Worm (Caenorhabditis elegans): ENCODE measurements around the gene perm-5.

perm-5 gene

DNA sequence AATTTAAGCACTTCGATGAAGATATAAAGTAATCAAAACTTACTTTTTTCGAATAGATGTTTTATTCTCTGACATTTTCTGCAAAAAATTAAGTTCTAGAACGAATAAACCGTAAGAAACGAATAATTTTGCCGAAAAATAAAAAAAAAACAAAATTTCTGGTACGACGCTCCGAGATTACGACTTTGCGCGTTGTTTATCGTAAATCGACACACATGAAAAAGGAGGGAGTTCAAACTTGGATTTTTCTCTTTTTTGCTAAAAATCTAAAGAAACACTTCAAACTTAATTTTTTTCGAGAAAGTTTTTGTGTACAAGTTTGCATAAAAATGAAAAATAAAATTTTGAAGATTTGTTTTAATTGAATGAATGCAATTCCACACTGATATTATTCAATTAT lies 28.3 kb upstream of the perm-5 start, which contains the start of gene H35B03.2 (continued):
- TF ChIP-seq T20F7.1 (GFP tag; optimal IDR thresholded peaks at IDR 0.05) (peak; percentile 99), F10B5.3 (tag; optimal IDR thresholded peaks at IDR 0.05) (no peak), T26A8.4 (GFP tag; IDR thresholded peaks at IDR 0.05) (no peak), lsy-2 (tag; optimal IDR thresholded peaks at IDR 0.05) (peak in 1 of 2 experiments; percentile 29), spr-3 (GFP tag; optimal IDR thresholded peaks at IDR 0.05) (no peak), mxl-3 (GFP tag; optimal IDR thresholded peaks at IDR 0.05) (no peak), duxl-1 (tag; optimal IDR thresholded peaks at IDR 0.05; ENCODE audit: poor library complexity) (no peak)

DNA sequence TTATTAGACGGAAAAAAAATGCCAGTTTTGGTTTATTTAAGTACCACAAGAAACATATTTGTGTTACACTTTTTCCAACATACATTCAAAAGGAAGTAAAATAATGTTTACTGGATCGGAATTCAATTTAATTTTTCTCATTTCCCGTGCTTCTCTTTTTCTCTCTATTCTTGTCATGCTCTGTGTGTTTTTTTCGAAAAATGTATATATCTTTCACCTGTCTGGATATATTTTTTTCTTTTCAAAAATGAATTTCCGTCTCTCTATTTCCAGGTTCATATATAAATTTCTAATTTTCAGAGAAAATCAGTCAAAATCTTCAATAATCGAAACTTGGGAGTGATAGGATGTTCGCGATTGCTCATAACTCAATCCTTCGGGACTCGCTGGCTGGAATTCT lies 22.0 kb upstream of the perm-5 start, which contains the start of gene H35B03.1:
H35B03.1 (plus strand) TSS at position 301 of the 400 bp plus-strand sequence.
- no peak for TF ChIP-seq egl-43 (GFP tag; IDR thresholded peaks at IDR 0.05)
- TF ChIP-seq ceh-44 (GFP tag; IDR thresholded peaks at IDR 0.05) = no peak
- TF ChIP-seq set-16 (GFP tag; IDR thresholded peaks at IDR 0.05) = no peak
- no peak for TF ChIP-seq mxl-2 (GFP tag; conservative IDR thresholded peaks at IDR 0.05)
- no peak for TF ChIP-seq pha-4 (GFP tag; IDR thresholded peaks at IDR 0.05)
- no peak for TF ChIP-seq pha-4 (tag; optimal IDR thresholded peaks at IDR 0.05)

DNA sequence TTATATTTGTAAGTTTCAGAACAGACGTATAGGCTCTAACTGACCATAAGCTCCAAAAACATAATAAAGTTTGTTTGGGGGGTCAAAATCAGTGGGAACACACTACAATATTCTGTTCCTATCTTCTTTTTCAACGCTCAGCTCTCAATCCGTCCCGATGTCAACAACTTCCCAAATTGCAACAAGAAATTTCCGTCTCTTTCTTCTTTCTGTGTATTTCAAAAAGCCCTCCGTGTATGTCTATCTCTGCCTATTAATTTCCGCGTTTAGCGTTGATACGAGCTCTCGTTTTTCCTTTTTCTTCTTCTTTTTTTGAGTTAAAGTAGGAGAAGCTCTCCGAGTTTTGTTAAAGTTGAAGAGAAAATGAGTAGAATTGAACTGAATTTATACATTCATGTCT lies 20.4 kb upstream of the perm-5 start:
- peak; percentile 65 for TF ChIP-seq fkh-10 (GFP tag; optimal IDR thresholded peaks at IDR 0.05)
- no peak for TF ChIP-seq zfp-3 (GFP tag; conservative IDR thresholded peaks at IDR 0.05)

DNA sequence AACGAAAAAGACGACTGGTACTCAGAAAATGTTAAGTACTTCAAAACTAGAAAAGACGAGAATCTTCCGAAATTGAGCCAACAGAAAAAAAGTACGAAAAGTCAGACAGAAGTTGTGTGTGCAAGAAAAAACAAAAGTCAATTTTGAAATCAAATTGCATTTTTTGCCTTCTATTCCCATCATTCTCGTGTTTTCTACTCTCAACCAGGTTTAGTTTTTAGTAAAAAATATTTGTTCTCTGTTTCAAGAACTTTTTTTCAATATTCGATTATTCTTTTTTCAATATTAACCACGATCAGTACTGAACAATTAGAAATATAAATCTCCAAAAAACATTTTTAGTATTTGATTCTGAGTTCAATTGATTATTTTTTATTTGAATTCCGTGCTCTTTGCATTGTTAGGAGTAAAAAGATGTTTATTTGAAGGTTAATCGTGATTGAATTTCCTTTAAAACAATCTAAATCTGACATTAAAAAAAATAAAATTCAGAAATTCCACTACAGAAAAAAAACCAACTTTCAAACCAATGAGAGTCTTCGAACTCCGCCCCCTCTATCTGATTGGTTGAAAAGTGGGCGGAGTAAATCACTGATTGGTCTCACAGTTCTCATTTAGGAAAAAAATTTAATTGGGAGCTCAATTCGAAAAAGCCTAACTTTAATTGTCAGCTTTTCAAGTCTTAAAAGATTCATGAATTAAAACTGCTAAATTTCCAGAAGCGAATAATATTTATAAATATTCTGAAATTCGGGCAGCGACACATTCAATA lies 12.3 kb upstream of the perm-5 start:
- TF ChIP-seq daf-12 (tag; optimal IDR thresholded peaks at IDR 0.05) = no peak
- no peak for TF ChIP-seq ztf-11 (tag; optimal IDR thresholded peaks at IDR 0.05)
- no peak for TF ChIP-seq spr-3 (GFP tag; optimal IDR thresholded peaks at IDR 0.05)
- TF ChIP-seq unc-62 (GFP tag; optimal IDR thresholded peaks at IDR 0.05 in 1 of 2) = peak in 1 of 2 experiments; percentile 58
- no peak for TF ChIP-seq unc-62 (tag; optimal IDR thresholded peaks at IDR 0.05)
- peak; percentile 33 for TF ChIP-seq fkh-10 (GFP tag; optimal IDR thresholded peaks at IDR 0.05)
- TF ChIP-seq aha-1 (tag) = peak; percentile 55
- no peak for TF ChIP-seq ceh-62 (tag; optimal IDR thresholded peaks at IDR 0.05)

DNA sequence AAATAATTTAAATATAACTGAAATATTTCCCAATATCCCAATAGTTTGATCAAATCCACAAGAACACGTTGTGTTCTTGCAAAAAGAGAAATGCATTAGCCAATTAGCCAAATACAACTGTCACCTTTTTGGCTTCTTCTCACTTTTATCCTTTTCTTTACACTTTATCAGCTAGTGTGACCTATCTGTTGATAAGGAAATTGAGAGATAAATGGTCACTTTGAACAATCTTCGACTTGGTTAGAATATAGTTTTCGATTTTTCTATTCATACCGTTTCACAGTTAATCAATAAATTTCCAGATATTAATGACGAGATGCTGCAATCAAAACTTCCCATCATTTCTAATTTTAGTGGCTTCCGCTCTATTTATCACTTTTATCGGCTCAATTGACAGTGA lies 5.5 kb upstream of the perm-5 start, which contains the start of gene C55C3.1:
C55C3.1 (plus strand) TSS at position 301 of the 400 bp plus-strand sequence.
- no peak for TF ChIP-seq unc-39 (tag; optimal IDR thresholded peaks at IDR 0.05)
- no peak for TF ChIP-seq nhr-111 (GFP tag; optimal IDR thresholded peaks at IDR 0.05)
- no peak for TF ChIP-seq nhr-25 (tag; optimal IDR thresholded peaks at IDR 0.05; ENCODE audit: borderline replicate concordance, insufficient read depth)
- no peak for TF ChIP-seq snpc-1.2 (GFP tag; IDR thresholded peaks at IDR 0.05)
- no peak for TF ChIP-seq sdz-12 (GFP tag; optimal IDR thresholded peaks at IDR 0.05)
- no peak for TF ChIP-seq egl-27 (tag; optimal IDR thresholded peaks at IDR 0.05)
- no peak for TF ChIP-seq nhr-11 (tag; optimal IDR thresholded peaks at IDR 0.05)
- no peak for TF ChIP-seq ztf-11 (tag; optimal IDR thresholded peaks at IDR 0.05)
- no peak for TF ChIP-seq spr-1 (tag; optimal IDR thresholded peaks at IDR 0.05)
- TF ChIP-seq zip-2 (tag; optimal IDR thresholded peaks at IDR 0.05) = no peak
- TF ChIP-seq attf-4 (tag; optimal IDR thresholded peaks at IDR 0.05) = no peak
- TF ChIP-seq Y48G9A.11 (GFP tag; IDR thresholded peaks at IDR 0.05) = no peak
